Worm (Caenorhabditis elegans) whole organism, L1 larva: ENCODE data around the gene bcas-2.

Source experiments
- Y116A8C.19 ChIP-seq: sonication (generic microtip); optimal IDR thresholded peaks from 2 replicates; lab custom pipeline; 2016; ENCODE audit warnings: missing compliant biosample characterization, missing genetic modification characterization, borderline replicate concordance
- aly-2 ChIP-seq: fragments of 150-350 bp; optimal IDR thresholded peaks from 2 replicates; lab custom pipeline; 2014; ENCODE audit warnings: missing biosample characterization, missing genetic modification characterization
- ceh-82 ChIP-seq, 3 experiments: fragments of 150-350 bp in 1 of 3; sonication (generic microtip) in 2 of 3; optimal IDR thresholded peaks; 2 replicates each; lab custom pipeline; 2014 to 2017; ENCODE audit warnings: missing biosample characterization in 3 of 3, missing genetic modification characterization in 3 of 3
- elt-3 ChIP-seq, 6 experiments: fragments of 150-350 bp in 1 of 6; sonication (generic microtip); optimal IDR thresholded peaks; 2 replicates each; lab custom pipeline; 2017 to 2018; ENCODE audit warnings: missing biosample characterization in 6 of 6, missing genetic modification characterization in 6 of 6, inconsistent platforms in 1 of 6
- grh-1 ChIP-seq: fragments of 200-800 bp; sonication (Bioruptor generic); IDR thresholded peaks from 2 replicates; pipeline ENCODE4 v1.3.6; 2022; ENCODE audit warnings: missing genetic modification reagents, missing genetic modification characterization, missing compliant biosample characterization
- lsy-2 ChIP-seq, 2 experiments: fragments of 150-350 bp; optimal IDR thresholded peaks; 2 replicates each; lab custom pipeline; 2014; ENCODE audit warnings: missing biosample characterization in 2 of 2, missing genetic modification characterization in 2 of 2
- nhr-11 ChIP-seq: fragments of 150-350 bp; optimal IDR thresholded peaks from 2 replicates; lab custom pipeline; 2014; ENCODE audit warnings: missing biosample characterization, missing genetic modification characterization
- nhr-12 ChIP-seq: sonication (generic microtip); optimal IDR thresholded peaks from 2 replicates; lab custom pipeline; 2017; ENCODE audit warnings: missing biosample characterization, missing genetic modification characterization
- nhr-28 ChIP-seq: fragments of 150-350 bp; optimal IDR thresholded peaks from 2 replicates; lab custom pipeline; 2014; ENCODE audit warnings: missing biosample characterization, missing genetic modification characterization
- pqm-1 ChIP-seq: sonication (generic microtip); optimal IDR thresholded peaks from 3 replicates; lab custom pipeline; 2017; ENCODE audit warnings: missing biosample characterization, missing genetic modification characterization
- tbx-2 ChIP-seq: sonication (generic microtip); optimal IDR thresholded peaks from 2 replicates; lab custom pipeline; 2016; ENCODE audit warnings: missing genetic modification characterization, missing compliant biosample characterization
- vab-15 ChIP-seq: sonication (generic microtip); optimal IDR thresholded peaks from 2 replicates; lab custom pipeline; 2017; ENCODE audit warnings: missing genotype, mild to moderate bottlenecking, missing genetic modification characterization, missing compliant biosample characterization
- zag-1 ChIP-seq: fragments of 150-350 bp; optimal IDR thresholded peaks from 2 replicates; lab custom pipeline; 2014; ENCODE audit warnings: missing biosample characterization, missing genetic modification characterization
- ztf-11 ChIP-seq, 2 experiments: sonication (generic microtip); optimal IDR thresholded peaks; 2 replicates each; lab custom pipeline; 2016 to 2017; ENCODE audit warnings: missing genetic modification characterization in 2 of 2, missing biosample characterization in 1 of 2, missing compliant biosample characterization in 1 of 2

ce11 chrIII:6272868-6273267 is 27.2 kb upstream of the bcas-2 start, which contains the start of gene C18F10.2:
- no peak for TF ChIP-seq nhr-11 (tag; lab: Kevin White, UChicago)
- no peak for TF ChIP-seq ceh-82 (tag; optimal IDR thresholded peaks at IDR 0.05; lab: Kevin White, UChicago)
- TF ChIP-seq grh-1: no peak
- no peak for TF ChIP-seq nhr-28
- no peak for TF ChIP-seq tbx-2 (tag; lab: Kevin White, UChicago)
- TF ChIP-seq pqm-1 (tag; lab: Kevin White, UChicago): no peak
- no peak for TF ChIP-seq Y116A8C.19 (tag; lab: Kevin White, UChicago)
- no peak for TF ChIP-seq elt-3 (tag; optimal IDR thresholded peaks at IDR 0.05; lab: Kevin White, UChicago)
- TF ChIP-seq vab-15 (tag; lab: Kevin White, UChicago): no peak
- no peak for TF ChIP-seq ztf-11 (tag; optimal IDR thresholded peaks at IDR 0.05; lab: Kevin White, UChicago)
- no peak for TF ChIP-seq aly-2 (tag; lab: Kevin White, UChicago)
- TF ChIP-seq zag-1 (tag; lab: Kevin White, UChicago): no peak
- TF ChIP-seq lsy-2 (tag; optimal IDR thresholded peaks at IDR 0.05; lab: Kevin White, UChicago): no peak
- TF ChIP-seq nhr-12 (tag; lab: Kevin White, UChicago): no peak
